Fruit fly (Drosophila melanogaster) whole organism, embryonic: ENCODE results near the gene Fgop2.
A peak's percentile ranks its signal among the peaks of the same experiment; 100 is the strongest.

Experiments
- BEAF-32 ChIP-seq: fragments of 200-800 bp; sonication (Bioruptor generic); optimal IDR thresholded peaks from 3 replicates; lab custom pipeline; 2017; ENCODE audit warnings: missing biosample characterization, missing genetic modification characterization, mild to moderate bottlenecking, moderate library complexity, missing genetic modification reagents
- ci ChIP-seq: fragments of 200-800 bp; sonication (Bioruptor generic); IDR thresholded peaks from 3 replicates; pipeline ENCODE4 v1.3.6; 2022; ENCODE audit warnings: missing biosample characterization, missing genetic modification characterization

DNA sequence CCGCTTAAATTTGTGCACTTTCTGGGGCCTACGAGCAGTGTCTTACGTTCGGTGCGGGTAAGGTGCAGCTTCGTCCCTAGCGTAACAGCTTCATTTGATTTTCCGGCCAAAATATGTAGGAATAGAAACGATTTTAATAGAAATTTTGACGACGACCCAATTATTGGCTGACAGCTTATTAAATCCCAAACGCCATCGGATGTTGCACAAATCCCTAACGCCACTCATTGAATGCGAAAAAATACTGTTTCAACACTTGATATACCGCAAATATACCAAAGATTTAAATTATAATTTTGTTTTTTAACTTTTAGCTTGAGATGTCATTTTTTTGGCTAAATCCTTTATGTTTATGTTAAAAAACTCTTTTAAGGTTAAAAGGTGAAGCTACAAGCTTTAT lies at the start of gene Fgop2:
- TF ChIP-seq BEAF-32 (GFP tag; lab: Kevin White, UChicago) (peak; percentile 25), ci (GFP tag; lab: Robert Waterston, UW) (no peak)
